Worm (Caenorhabditis elegans) whole organism, early embryonic: ENCODE data around the gene C15H9.4.
A peak's percentile ranks its signal among the peaks of the same experiment; 100 is the strongest.

ENCODE experiments used
- F13C5.2 ChIP-seq: sonication (generic microtip); optimal IDR thresholded peaks from 2 replicates; lab custom pipeline; 2017; ENCODE audit warnings: mild to moderate bottlenecking, missing genetic modification characterization, inconsistent platforms, missing compliant biosample characterization
- ama-1 ChIP-seq: fragments of 150-350 bp; optimal IDR thresholded peaks from 2 replicates; lab custom pipeline; 2014
- flt-1 ChIP-seq: fragments of 200-800 bp; sonication (Bioruptor generic); IDR thresholded peaks from 2 replicates; pipeline ENCODE4 v1.3.6; 2022; ENCODE audit warnings: missing genetic modification characterization, missing compliant biosample characterization

DNA sequence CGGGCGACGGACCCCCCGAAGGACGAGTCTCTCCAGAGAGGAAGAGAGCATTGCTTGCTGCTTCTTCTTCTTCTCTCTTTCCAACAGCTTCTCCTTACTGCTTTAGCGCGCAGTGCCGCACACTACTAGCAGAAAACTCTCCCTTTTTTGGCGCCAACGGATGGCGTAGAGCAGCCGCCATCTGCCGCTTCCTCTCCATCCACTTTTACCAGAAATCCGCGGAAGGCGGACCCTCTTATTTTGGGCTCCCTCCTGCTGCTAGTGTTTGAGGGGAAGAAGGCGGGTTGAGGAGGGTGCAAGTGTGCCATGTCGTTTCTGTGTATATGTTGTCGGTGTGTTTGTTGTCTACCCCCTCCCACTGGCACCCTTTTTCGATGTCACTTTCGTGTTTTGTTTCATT, 37.0 kb downstream of the C15H9.4 start:
- TF ChIP-seq ama-1 (lab: Kevin White, UChicago) (no peak), F13C5.2 (tag; lab: Kevin White, UChicago) (peak; percentile 37), flt-1 (GFP tag; lab: Robert Waterston, UW) (no peak)
